Fruit fly (Drosophila melanogaster): Measurements from ENCODE around the gene nej.

Gene nej

DNA sequence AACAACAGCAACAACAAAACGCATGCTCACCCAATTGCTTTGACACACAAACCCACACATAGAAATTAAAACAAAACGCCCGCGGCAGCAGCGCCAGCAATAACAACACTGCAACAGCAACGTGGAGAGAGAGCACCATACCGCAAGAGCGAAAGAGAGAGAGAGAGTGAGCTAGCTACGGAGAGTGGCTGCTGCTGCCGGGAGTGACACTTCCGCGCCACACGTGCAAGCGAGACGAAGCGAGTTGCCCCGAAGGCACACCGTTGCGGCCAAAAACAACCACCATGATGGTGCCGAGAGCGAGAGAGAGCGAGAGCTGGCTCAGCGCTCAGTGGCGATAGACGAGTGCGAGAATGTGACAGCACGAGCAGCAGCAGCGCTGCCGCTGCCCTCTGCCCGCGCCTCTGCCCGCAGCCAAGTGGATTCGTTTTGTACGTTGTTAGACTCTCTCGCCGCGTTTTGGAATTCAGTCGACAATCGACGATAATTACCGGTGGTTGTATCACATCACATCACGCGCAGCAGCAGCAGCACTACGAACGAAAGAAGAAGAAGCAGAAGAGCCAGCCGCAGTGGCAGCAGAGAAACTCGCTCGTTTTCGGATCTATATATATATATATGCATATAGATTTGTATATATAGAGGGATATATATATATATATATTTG, 7.0 kb upstream of the nej start, which contains the start of gene btd (continued):
- TF ChIP-seq chinmo (GFP tag; IDR thresholded peaks at IDR 0.05; ENCODE audit: partially characterized antibody) (peak; percentile 88; the same call in 2 of the 4 replicates), HLH4C (GFP tag; IDR thresholded peaks at IDR 0.05; ENCODE audit: partially characterized antibody) (0 out of 3 replicates have a peak, but pooled peaks have one; percentile 16), CG1647 (GFP tag; optimal IDR thresholded peaks at IDR 0.05) (no peak), CG5180 (GFP tag; optimal IDR thresholded peaks at IDR 0.05) (no peak), Trl (optimal IDR thresholded peaks at IDR 0.05) (peak; percentile 75 to 83), Trl (GFP tag; optimal IDR thresholded peaks at IDR 0.05) (peak; percentile 46), sna (GFP tag; IDR thresholded peaks at IDR 0.05; ENCODE audit: partially characterized antibody) (peak; percentile 41; the same call in 1 of the 2 replicates), Spps (tag; optimal IDR thresholded peaks at IDR 0.05) (no peak), unc-4 (GFP tag; IDR thresholded peaks at IDR 0.05; ENCODE audit: partially characterized antibody) (peak; percentile 27; the same call in 1 of the 2 replicates), CG2199 (GFP tag; IDR thresholded peaks at IDR 0.05) (0 out of 3 replicates have a peak, but pooled peaks have one; percentile 63), Jarid2 (GFP tag; optimal IDR thresholded peaks at IDR 0.05) (peak; percentile 82), CG10366 (GFP tag; IDR thresholded peaks at IDR 0.05) (no peak), NC2β (GFP tag; optimal IDR thresholded peaks at IDR 0.05) (no peak), CG17328 (GFP tag; IDR thresholded peaks at IDR 0.05) (no peak), nerfin-1 (tag; optimal IDR thresholded peaks at IDR 0.05) (peak; percentile 72), zen2 (GFP tag; IDR thresholded peaks at IDR 0.05; ENCODE audit: partially characterized antibody) (0 out of 3 replicates have a peak, but pooled peaks have one; percentile 6), NfI (GFP tag; optimal IDR thresholded peaks at IDR 0.05) (no peak), Ada2b (GFP tag; IDR thresholded peaks at IDR 0.05) (no peak), CG17385 (GFP tag; optimal IDR thresholded peaks at IDR 0.05) (peak; percentile 75), CG16813 (GFP tag; IDR thresholded peaks at IDR 0.05; ENCODE audit: partially characterized antibody) (peak; percentile 42; the same call in 1 of the 3 replicates), TFAM (GFP tag; optimal IDR thresholded peaks at IDR 0.05) (no peak), ac (GFP tag; optimal IDR thresholded peaks at IDR 0.05) (no peak), Abd-B (GFP tag; optimal IDR thresholded peaks at IDR 0.05) (peak; percentile 2), Nf-YA (GFP tag; IDR thresholded peaks at IDR 0.05) (peak; percentile 88), Bgb (GFP tag; IDR thresholded peaks at IDR 0.05; ENCODE audit: partially characterized antibody) (peak; percentile 50; the same call in 1 of the 2 replicates), cg (GFP tag; optimal IDR thresholded peaks at IDR 0.05) (peak; percentile 91), CG12659 (GFP tag; optimal IDR thresholded peaks at IDR 0.05) (no peak), sqz (GFP tag; optimal IDR thresholded peaks at IDR 0.05) (no peak), gcm (GFP tag; optimal IDR thresholded peaks at IDR 0.05) (peak; percentile 44)

- peak; percentile 96 for TF ChIP-seq Nf-YB (GFP tag; optimal IDR thresholded peaks at IDR 0.05)
- no peak for TF ChIP-seq CG6854 (GFP tag; optimal IDR thresholded peaks at IDR 0.05)
- no peak for TF ChIP-seq CG3407 (GFP tag; optimal IDR thresholded peaks at IDR 0.05)
- TF ChIP-seq D19B (GFP tag; optimal IDR thresholded peaks at IDR 0.05): peak; percentile 46
- TF ChIP-seq unc-4 (GFP tag; IDR thresholded peaks at IDR 0.05; ENCODE audit: partially characterized antibody): no peak
- TF ChIP-seq Adf1 (GFP tag; IDR thresholded peaks at IDR 0.05): peak; percentile 78
- TF ChIP-seq CG7987 (GFP tag; optimal IDR thresholded peaks at IDR 0.05): no peak
- no peak for TF ChIP-seq ttk (GFP tag; IDR thresholded peaks at IDR 0.05)
- no peak for TF ChIP-seq Ada2b (GFP tag; IDR thresholded peaks at IDR 0.05)
- peak; percentile 94 for TF ChIP-seq CG4360 (GFP tag; IDR thresholded peaks at IDR 0.05)
- TF ChIP-seq Nf-YA (GFP tag; IDR thresholded peaks at IDR 0.05): 0 out of 2 replicates have a peak, but pooled peaks have one; percentile 16
- TF ChIP-seq gsb-n (tag; optimal IDR thresholded peaks at IDR 0.05): peak; percentile 11
- peak; percentile 64 for TF ChIP-seq sens (GFP tag)
- peak in 1 of 2 experiments; percentile 51 for TF ChIP-seq Pdp1 (GFP tag; optimal IDR thresholded peaks at IDR 0.05)
- TF ChIP-seq CG17361 (GFP tag; IDR thresholded peaks at IDR 0.05): peak; percentile 51; the same call in 2 of the 3 replicates
- TF ChIP-seq CG9727 (GFP tag; optimal IDR thresholded peaks at IDR 0.05): peak; percentile 1
- TF ChIP-seq dpn (GFP tag; optimal IDR thresholded peaks at IDR 0.05): no peak
- TF ChIP-seq Atf3 (GFP tag; optimal IDR thresholded peaks at IDR 0.05): no peak
- TF ChIP-seq Dfd (GFP tag; optimal IDR thresholded peaks at IDR 0.05): no peak
- TF ChIP-seq bbx (GFP tag; IDR thresholded peaks at IDR 0.05; ENCODE audit: partially characterized antibody): no peak
- peak; percentile 92 for TF ChIP-seq CG10321 (GFP tag; IDR thresholded peaks at IDR 0.05)
Observed at dm6 chrX:9692297-9693013, 5.6 kb upstream of the nej start.

All from whole organism, embryonic.